Worm (Caenorhabditis elegans): ENCODE results near the gene cyp-31A5.

Gene cyp-31A5

ce11 chrIV:13400456-13401364, at the start of gene cyp-31A5, which contains the start of gene memi-2:
TSS of gene cyp-31A5 (plus strand) at chrIV:13401289.
TSS of gene memi-2 (minus strand) at chrIV:13400506.
- no peak for TF ChIP-seq W03F9.2 (tag; optimal IDR thresholded peaks at IDR 0.05)

- TF ChIP-seq him-1 (tag; optimal IDR thresholded peaks at IDR 0.05), result no peak
- TF ChIP-seq W03F9.2 (tag; optimal IDR thresholded peaks at IDR 0.05), result peak; percentile 27
Observed at ce11 chrIV:13353143-13353773, 47.8 kb upstream of the cyp-31A5 start, which contains the start of the genes rec-8 and mex-5. TSS of gene rec-8 (minus strand) at chrIV:13353193. TSS of gene mex-5 (plus strand) at chrIV:13353723.

- no peak for TF ChIP-seq W03F9.2 (tag; optimal IDR thresholded peaks at IDR 0.05)
- TF ChIP-seq him-1 (tag; optimal IDR thresholded peaks at IDR 0.05), result no peak
- TF ChIP-seq dao-5 (tag; optimal IDR thresholded peaks at IDR 0.05), result no peak
Observed at ce11 chrIV:13354044-13354443, 47.0 kb upstream of the cyp-31A5 start.

- TF ChIP-seq dao-5 (tag; optimal IDR thresholded peaks at IDR 0.05) (no peak), W03F9.2 (tag; optimal IDR thresholded peaks at IDR 0.05) (no peak), him-1 (tag; optimal IDR thresholded peaks at IDR 0.05) (no peak)
Observed at ce11 chrIV:13356005-13356404, 45.1 kb upstream of the cyp-31A5 start.

ce11 chrIV:13358488-13358887, 42.6 kb upstream of the cyp-31A5 start, which contains the start of gene W02A2.8:
TSS of gene W02A2.8 (minus strand) at chrIV:13358588.
- TF ChIP-seq dao-5 (tag; optimal IDR thresholded peaks at IDR 0.05) (no peak), him-1 (tag; optimal IDR thresholded peaks at IDR 0.05) (no peak), W03F9.2 (tag; optimal IDR thresholded peaks at IDR 0.05) (no peak)

- TF ChIP-seq dao-5 (tag; optimal IDR thresholded peaks at IDR 0.05) (no peak), him-1 (tag; optimal IDR thresholded peaks at IDR 0.05) (no peak), W03F9.2 (tag; optimal IDR thresholded peaks at IDR 0.05) (no peak)
Observed at ce11 chrIV:13360144-13360543, 40.9 kb upstream of the cyp-31A5 start, which contains the start of gene Y62E10A.3. TSS of gene Y62E10A.3 (minus strand) at chrIV:13360244.

- no peak for TF ChIP-seq him-1 (tag; optimal IDR thresholded peaks at IDR 0.05)
- no peak for TF ChIP-seq W03F9.2 (tag; optimal IDR thresholded peaks at IDR 0.05)
Observed at ce11 chrIV:13364869-13365268, 36.2 kb upstream of the cyp-31A5 start, which contains the start of gene srsx-25. TSS of gene srsx-25 (plus strand) at chrIV:13365169.

ce11 chrIV:13369120-13369842, 31.8 kb upstream of the cyp-31A5 start, which contains the start of gene agt-1:
TSS of gene agt-1 (minus strand) at chrIV:13369412.
- TF ChIP-seq him-1 (tag; optimal IDR thresholded peaks at IDR 0.05) (no peak), dao-5 (tag; optimal IDR thresholded peaks at IDR 0.05) (no peak), W03F9.2 (tag; optimal IDR thresholded peaks at IDR 0.05) (no peak)

- no peak for TF ChIP-seq dao-5 (tag; optimal IDR thresholded peaks at IDR 0.05)
- TF ChIP-seq W03F9.2 (tag; optimal IDR thresholded peaks at IDR 0.05), result no peak
- TF ChIP-seq him-1 (tag; optimal IDR thresholded peaks at IDR 0.05), result no peak
Observed at ce11 chrIV:13370235-13370739, 30.8 kb upstream of the cyp-31A5 start, which contains the start of the genes rla-2, popl-7 and Y62E10A.24. TSS of gene rla-2 (minus strand) at chrIV:13370285. TSS of gene popl-7 (plus strand) at chrIV:13370689. TSS of gene Y62E10A.24 (plus strand) at chrIV:13370710.

ce11 chrIV:13371699-13372098, 29.4 kb upstream of the cyp-31A5 start, which contains the start of gene Y62E10A.6:
TSS of gene Y62E10A.6 (plus strand) at chrIV:13371999.
- no peak for TF ChIP-seq W03F9.2 (tag; optimal IDR thresholded peaks at IDR 0.05)
- no peak for TF ChIP-seq dao-5 (tag; optimal IDR thresholded peaks at IDR 0.05)
- no peak for TF ChIP-seq him-1 (tag; optimal IDR thresholded peaks at IDR 0.05)

- no peak for TF ChIP-seq dao-5 (tag; optimal IDR thresholded peaks at IDR 0.05)
- TF ChIP-seq W03F9.2 (tag; optimal IDR thresholded peaks at IDR 0.05), result no peak
Observed at ce11 chrIV:13374918-13375317, 26.2 kb upstream of the cyp-31A5 start.

ce11 chrIV:13377716-13378115, 23.4 kb upstream of the cyp-31A5 start, which contains the start of gene mau-8:
TSS of gene mau-8 (plus strand) at chrIV:13378016.
- TF ChIP-seq him-1 (tag; optimal IDR thresholded peaks at IDR 0.05), result no peak
- TF ChIP-seq W03F9.2 (tag; optimal IDR thresholded peaks at IDR 0.05), result no peak
- TF ChIP-seq dao-5 (tag; optimal IDR thresholded peaks at IDR 0.05), result no peak

- TF ChIP-seq W03F9.2 (tag; optimal IDR thresholded peaks at IDR 0.05) (no peak), him-1 (tag; optimal IDR thresholded peaks at IDR 0.05) (no peak), dao-5 (tag; optimal IDR thresholded peaks at IDR 0.05) (no peak)
Observed at ce11 chrIV:13380506-13380905, 20.6 kb upstream of the cyp-31A5 start.

Measured in whole organism, L4/young adult.